Worm (Caenorhabditis elegans) whole organism, L1 larva: Measurements from ENCODE around the gene F35H10.2.
A peak's percentile ranks its signal among the peaks of the same experiment; 100 is the strongest.

ENCODE experiments used
- F16B12.6 ChIP-seq: fragments of 150-350 bp; optimal IDR thresholded peaks from 2 replicates; lab custom pipeline; 2014; ENCODE audit warnings: missing biosample characterization, missing genetic modification characterization
- alr-1 ChIP-seq: fragments of 200-800 bp; sonication (Bioruptor generic); optimal IDR thresholded peaks from 2 replicates; lab custom pipeline; 2018; ENCODE audit warnings: borderline replicate concordance, mild to moderate bottlenecking, missing genetic modification characterization, missing compliant biosample characterization
- aly-2 ChIP-seq: fragments of 150-350 bp; optimal IDR thresholded peaks from 2 replicates; lab custom pipeline; 2014; ENCODE audit warnings: missing biosample characterization, missing genetic modification characterization
- ama-1 ChIP-seq: fragments of 150-350 bp; optimal IDR thresholded peaks from 2 replicates; lab custom pipeline; 2014
- ceh-8 ChIP-seq: fragments of 200-800 bp; sonication (Bioruptor generic); optimal IDR thresholded peaks from 2 replicates; lab custom pipeline; 2018; ENCODE audit warnings: mild to moderate bottlenecking, missing genetic modification characterization, moderate library complexity, missing compliant biosample characterization
- ceh-82 ChIP-seq, 3 experiments: fragments of 150-350 bp in 1 of 3; sonication (generic microtip) in 2 of 3; optimal IDR thresholded peaks; 2 replicates each; lab custom pipeline; 2014 to 2017; ENCODE audit warnings: missing biosample characterization in 3 of 3, missing genetic modification characterization in 3 of 3
- ces-1 ChIP-seq: fragments of 150-350 bp; optimal IDR thresholded peaks from 2 replicates; lab custom pipeline; 2014; ENCODE audit warnings: missing biosample characterization, missing genetic modification reagents, missing genetic modification characterization
- dsc-1 ChIP-seq: sonication (generic microtip); optimal IDR thresholded peaks from 2 replicates; lab custom pipeline; 2016; ENCODE audit warnings: mild to moderate bottlenecking, missing genetic modification characterization, missing compliant biosample characterization
- efl-1 ChIP-seq, 4 experiments: fragments of 150-350 bp; optimal IDR thresholded peaks in 3 of 4; peaks in 1 of 4; 1 replicate in 1 of 4; 2 replicates in 3 of 4; lab custom pipeline; 2014; ENCODE audit warnings: missing biosample characterization in 2 of 4, missing genetic modification characterization in 2 of 4, missing genetic modification reagents in 2 of 4
- egl-27 ChIP-seq, 2 experiments: fragments of 150-350 bp in 1 of 2; sonication (generic microtip); optimal IDR thresholded peaks; 3 replicates each; lab custom pipeline; 2017 to 2018; ENCODE audit warnings: missing biosample characterization in 2 of 2, missing genetic modification characterization in 2 of 2, missing genetic modification reagents in 2 of 2
- elt-3 ChIP-seq, 6 experiments: fragments of 150-350 bp in 1 of 6; sonication (generic microtip); optimal IDR thresholded peaks; 2 replicates each; lab custom pipeline; 2017 to 2018; ENCODE audit warnings: missing biosample characterization in 6 of 6, missing genetic modification characterization in 6 of 6, inconsistent platforms in 1 of 6
- fkh-10 ChIP-seq: sonication (generic microtip); optimal IDR thresholded peaks from 2 replicates; lab custom pipeline; 2017; ENCODE audit warnings: missing biosample characterization, missing genetic modification reagents, missing genetic modification characterization
- fos-1 ChIP-seq: fragments of 150-350 bp; optimal IDR thresholded peaks from 2 replicates; lab custom pipeline; 2014; ENCODE audit warnings: missing biosample characterization, missing genetic modification characterization
- hlh-4 ChIP-seq: sonication (generic microtip); optimal IDR thresholded peaks from 2 replicates; lab custom pipeline; 2016; ENCODE audit warnings: mild to moderate bottlenecking, missing genetic modification characterization, missing compliant biosample characterization
- isw-1 ChIP-seq: fragments of 200-800 bp; sonication (Bioruptor generic); IDR thresholded peaks from 2 replicates; pipeline ENCODE4 v1.3.6; 2022; ENCODE audit warnings: missing genetic modification characterization, missing compliant biosample characterization
- lin-13 ChIP-seq: fragments of 150-350 bp; optimal IDR thresholded peaks from 2 replicates; lab custom pipeline; 2014; ENCODE audit warnings: missing biosample characterization, missing genetic modification reagents, missing genetic modification characterization
- lin-14 ChIP-seq: fragments of 200-800 bp; sonication (Bioruptor generic); optimal IDR thresholded peaks from 2 replicates; lab custom pipeline; 2018; ENCODE audit warnings: mild to moderate bottlenecking, missing genetic modification characterization, moderate library complexity, missing compliant biosample characterization
- lin-35 ChIP-seq, 2 experiments: fragments of 150-350 bp; optimal IDR thresholded peaks; 2 replicates each; lab custom pipeline; 2014; ENCODE audit warnings: missing biosample characterization in 2 of 2, missing genetic modification characterization in 2 of 2, missing genetic modification reagents in 2 of 2
- lin-39 ChIP-seq: fragments of 150-350 bp; optimal IDR thresholded peaks from 2 replicates; lab custom pipeline; 2014; ENCODE audit warnings: missing biosample characterization, missing genetic modification reagents, missing genetic modification characterization
- lir-3 ChIP-seq: sonication (generic microtip); optimal IDR thresholded peaks from 2 replicates; lab custom pipeline; 2016; ENCODE audit warnings: mild to moderate bottlenecking, missing genetic modification characterization, moderate library complexity, missing compliant biosample characterization; ENCODE audit not compliant: poor library complexity
- lsy-2 ChIP-seq, 2 experiments: fragments of 150-350 bp; optimal IDR thresholded peaks; 2 replicates each; lab custom pipeline; 2014; ENCODE audit warnings: missing biosample characterization in 2 of 2, missing genetic modification characterization in 2 of 2
- mep-1 ChIP-seq: fragments of 150-350 bp; optimal IDR thresholded peaks from 2 replicates; lab custom pipeline; 2014; ENCODE audit warnings: missing biosample characterization, missing genetic modification characterization
- nhr-20 ChIP-seq: sonication (generic microtip); optimal IDR thresholded peaks from 2 replicates; lab custom pipeline; 2016; ENCODE audit warnings: mild to moderate bottlenecking, missing genetic modification characterization, missing compliant biosample characterization
- nhr-47 ChIP-seq: sonication (generic microtip); optimal IDR thresholded peaks from 2 replicates; lab custom pipeline; 2016; ENCODE audit warnings: mild to moderate bottlenecking, missing genetic modification characterization, moderate library complexity, missing compliant biosample characterization
- nhr-71 ChIP-seq: sonication (generic microtip); optimal IDR thresholded peaks from 2 replicates; lab custom pipeline; 2016; ENCODE audit warnings: mild to moderate bottlenecking, missing genetic modification characterization, moderate library complexity, missing compliant biosample characterization
- nhr-76 ChIP-seq: sonication (generic microtip); optimal IDR thresholded peaks from 2 replicates; lab custom pipeline; 2017; ENCODE audit warnings: missing biosample characterization, missing genetic modification characterization
- nhr-77 ChIP-seq: fragments of 150-350 bp; optimal IDR thresholded peaks from 2 replicates; lab custom pipeline; 2014; ENCODE audit warnings: missing biosample characterization, missing genetic modification characterization
- nhr-90 ChIP-seq: sonication (generic microtip); optimal IDR thresholded peaks from 2 replicates; lab custom pipeline; 2016; ENCODE audit warnings: mild to moderate bottlenecking, missing genetic modification characterization, missing compliant biosample characterization; ENCODE audit not compliant: poor library complexity
- pqm-1 ChIP-seq: sonication (generic microtip); optimal IDR thresholded peaks from 3 replicates; lab custom pipeline; 2017; ENCODE audit warnings: missing biosample characterization, missing genetic modification characterization
- rnt-1 ChIP-seq: sonication (generic microtip); optimal IDR thresholded peaks from 2 replicates; lab custom pipeline; 2016; ENCODE audit warnings: mild to moderate bottlenecking, missing genetic modification characterization, moderate library complexity, missing compliant biosample characterization
- skn-1 ChIP-seq: fragments of 150-350 bp; optimal IDR thresholded peaks from 2 replicates; lab custom pipeline; 2014; ENCODE audit warnings: missing biosample characterization, missing genetic modification characterization
- snpc-4 ChIP-seq: fragments of 150-350 bp; optimal IDR thresholded peaks from 2 replicates; lab custom pipeline; 2014; ENCODE audit warnings: missing biosample characterization, missing genetic modification characterization
- swsn-7 ChIP-seq: sonication (generic microtip); optimal IDR thresholded peaks from 2 replicates; lab custom pipeline; 2016; ENCODE audit warnings: missing genetic modification characterization, missing compliant biosample characterization
- tbx-2 ChIP-seq: sonication (generic microtip); optimal IDR thresholded peaks from 2 replicates; lab custom pipeline; 2016; ENCODE audit warnings: missing genetic modification characterization, missing compliant biosample characterization
- tlp-1 ChIP-seq: fragments of 150-350 bp; optimal IDR thresholded peaks from 2 replicates; lab custom pipeline; 2014; ENCODE audit warnings: missing biosample characterization, missing genetic modification characterization
- unc-130 ChIP-seq: fragments of 150-350 bp; optimal IDR thresholded peaks from 2 replicates; lab custom pipeline; 2017; ENCODE audit warnings: missing biosample characterization, missing genetic modification characterization, inconsistent platforms
- unc-62 ChIP-seq: fragments of 150-350 bp; optimal IDR thresholded peaks from 2 replicates; lab custom pipeline; 2014; ENCODE audit warnings: missing biosample characterization, missing genetic modification reagents, missing genetic modification characterization
- vab-15 ChIP-seq: sonication (generic microtip); optimal IDR thresholded peaks from 2 replicates; lab custom pipeline; 2017; ENCODE audit warnings: missing genotype, mild to moderate bottlenecking, missing genetic modification characterization, missing compliant biosample characterization
- zip-4 ChIP-seq: fragments of 200-800 bp; sonication (Bioruptor generic); optimal IDR thresholded peaks from 2 replicates; lab custom pipeline; 2018; ENCODE audit warnings: mild to moderate bottlenecking, missing genetic modification characterization, moderate library complexity, missing compliant biosample characterization
- ztf-11 ChIP-seq, 2 experiments: sonication (generic microtip); optimal IDR thresholded peaks; 2 replicates each; lab custom pipeline; 2016 to 2017; ENCODE audit warnings: missing genetic modification characterization in 2 of 2, missing biosample characterization in 1 of 2, missing compliant biosample characterization in 1 of 2

Gene F35H10.2

DNA sequence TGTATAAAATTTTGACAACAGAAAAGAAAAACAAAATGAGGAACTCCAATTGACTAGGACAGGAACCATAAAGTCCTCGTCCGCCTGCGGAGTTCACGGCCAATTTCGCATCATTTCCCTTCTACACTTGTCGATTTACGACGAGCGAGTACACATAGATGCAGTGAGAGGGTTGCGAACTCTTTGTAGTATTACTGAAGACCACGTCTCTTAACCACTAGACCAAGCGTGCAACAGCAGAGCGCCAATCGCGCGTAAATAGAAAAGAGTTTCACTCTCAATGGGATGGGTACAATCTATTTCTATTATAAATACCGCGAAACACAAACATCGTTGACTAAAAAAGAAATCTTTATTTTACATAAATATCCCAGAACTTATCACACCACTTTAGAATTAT is 46.4 kb downstream of the F35H10.2 start (continued):
- peak; percentile 62 for TF ChIP-seq unc-130 (tag; lab: Kevin White, UChicago)
- no peak for TF ChIP-seq ceh-8 (GFP tag; lab: Kevin White, UChicago)
- peak; percentile 83 for TF ChIP-seq dsc-1
- peak; percentile 20 for TF ChIP-seq F16B12.6 (tag; lab: Kevin White, UChicago)
- no peak for TF ChIP-seq lin-39 (tag; lab: Kevin White, UChicago)
- peak in 1 of 2 experiments; percentile 2 for TF ChIP-seq egl-27 (tag; optimal IDR thresholded peaks at IDR 0.05; lab: Kevin White, UChicago)
- TF ChIP-seq skn-1 (tag; lab: Kevin White, UChicago), result peak; percentile 67
- TF ChIP-seq snpc-4 (tag; lab: Kevin White, UChicago), result peak; percentile 51
- TF ChIP-seq rnt-1 (tag; lab: Kevin White, UChicago), result peak; percentile 82
- TF ChIP-seq ztf-11 (tag; optimal IDR thresholded peaks at IDR 0.05; lab: Kevin White, UChicago), result peak in 1 of 2 experiments; percentile 27
- TF ChIP-seq lin-14 (GFP tag; lab: Kevin White, UChicago), result peak; percentile 83
- peak; percentile 59 for TF ChIP-seq vab-15
- peak; percentile 79 for TF ChIP-seq aly-2 (tag; lab: Kevin White, UChicago)
- peak; percentile 88 for TF ChIP-seq swsn-7
- TF ChIP-seq fos-1 (tag; lab: Kevin White, UChicago), result peak; percentile 44
- no peak for TF ChIP-seq tlp-1 (tag; lab: Kevin White, UChicago)
- TF ChIP-seq nhr-20 (tag; lab: Kevin White, UChicago), result peak; percentile 91
- peak; percentile 94 for TF ChIP-seq mep-1 (tag; lab: Kevin White, UChicago)
- TF ChIP-seq fkh-10, result no peak
- TF ChIP-seq elt-3 (tag; optimal IDR thresholded peaks at IDR 0.05; lab: Kevin White, UChicago), result peak in 2 of 6 experiments; percentile 52 to 55
- peak; percentile 80 for TF ChIP-seq lin-13 (GFP tag; lab: Kevin White, UChicago)
- TF ChIP-seq unc-62 (GFP tag; lab: Kevin White, UChicago), result no peak
- TF ChIP-seq ama-1 (lab: Kevin White, UChicago), result peak; percentile 88
- no peak for TF ChIP-seq nhr-76 (tag; lab: Kevin White, UChicago)
- no peak for TF ChIP-seq alr-1 (tag; lab: Kevin White, UChicago)
- peak; percentile 87 for TF ChIP-seq nhr-90
- peak; percentile 63 to 75 for TF ChIP-seq efl-1 (optimal IDR thresholded peaks at IDR 0.05; lab: Kevin White, UChicago)
- peak; percentile 56 to 93 for TF ChIP-seq efl-1 (GFP tag; optimal IDR thresholded peaks at IDR 0.05 in 1 of 2; lab: Kevin White, UChicago)
- peak; percentile 48 for TF ChIP-seq isw-1 (GFP tag; lab: Robert Waterston, UW)
- peak; percentile 61 for TF ChIP-seq lir-3
- TF ChIP-seq tbx-2 (tag; lab: Kevin White, UChicago), result peak; percentile 76
- TF ChIP-seq ces-1, result no peak

DNA sequence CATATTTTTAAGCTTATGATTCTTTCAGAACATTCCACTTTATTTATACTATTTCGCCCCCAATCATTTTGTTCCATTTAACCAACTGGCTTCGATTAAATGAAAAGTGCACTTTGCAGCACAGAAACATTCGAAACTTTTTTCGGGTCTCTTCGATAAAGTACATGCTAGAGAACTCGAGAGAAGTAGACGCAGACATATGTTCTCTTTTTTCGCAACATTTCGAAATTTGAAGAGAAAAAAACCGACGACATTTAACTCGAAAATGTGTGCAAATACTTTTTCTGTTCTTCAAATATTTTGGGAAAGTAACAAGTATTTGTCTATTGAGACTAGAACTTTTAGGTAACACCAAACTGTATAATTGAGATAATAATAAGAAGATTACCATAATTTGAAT is 47.9 kb downstream of the F35H10.2 start:
- TF ChIP-seq rnt-1 (tag; lab: Kevin White, UChicago), result peak; percentile 12
- TF ChIP-seq skn-1 (tag; lab: Kevin White, UChicago), result peak; percentile 72
- TF ChIP-seq lin-14 (GFP tag; lab: Kevin White, UChicago), result peak; percentile 46
- no peak for TF ChIP-seq zip-4 (GFP tag; lab: Kevin White, UChicago)
- TF ChIP-seq mep-1 (tag; lab: Kevin White, UChicago), result peak; percentile 36
- peak in 1 of 2 experiments; percentile 27 for TF ChIP-seq efl-1 (optimal IDR thresholded peaks at IDR 0.05; lab: Kevin White, UChicago)
- TF ChIP-seq efl-1 (GFP tag; optimal IDR thresholded peaks at IDR 0.05 in 1 of 2; lab: Kevin White, UChicago), result no peak
- no peak for TF ChIP-seq pqm-1
- TF ChIP-seq nhr-71, result peak; percentile 9
- TF ChIP-seq nhr-47 (tag; lab: Kevin White, UChicago), result no peak
- peak; percentile 38 for TF ChIP-seq nhr-77 (tag; lab: Kevin White, UChicago)
- peak; percentile 58 for TF ChIP-seq dsc-1
- peak in 1 of 2 experiments; percentile 32 for TF ChIP-seq lsy-2 (tag; optimal IDR thresholded peaks at IDR 0.05; lab: Kevin White, UChicago)
- no peak for TF ChIP-seq hlh-4
- TF ChIP-seq lin-35 (GFP tag; optimal IDR thresholded peaks at IDR 0.05; lab: Kevin White, UChicago), result peak in 1 of 2 experiments; percentile 16
- peak in 2 of 3 experiments; percentile 2 to 38 for TF ChIP-seq ceh-82 (tag; optimal IDR thresholded peaks at IDR 0.05; lab: Kevin White, UChicago)
